Fruit fly (Drosophila melanogaster): Measurements from ENCODE around the gene ImpE2.
A peak's percentile ranks its signal among the peaks of the same experiment; 100 is the strongest.

Gene ImpE2

dm6 chr3L:3514020-3514419 is 1.5 kb upstream of the ImpE2 start:
- TF ChIP-seq rn (GFP tag; IDR thresholded peaks at IDR 0.05) (no peak), CG32121 (GFP tag; IDR thresholded peaks at IDR 0.05) (no peak), CG15710 (tag; optimal IDR thresholded peaks at IDR 0.05) (peak; percentile 69), CG10348 (GFP tag; IDR thresholded peaks at IDR 0.05) (no peak), Pif1A (GFP tag; optimal IDR thresholded peaks at IDR 0.05) (peak; percentile 51), Snoo (tag; optimal IDR thresholded peaks at IDR 0.05) (peak; percentile 79), gl (tag; optimal IDR thresholded peaks at IDR 0.05) (peak; percentile 44), EcR (GFP tag; optimal IDR thresholded peaks at IDR 0.05) (peak; percentile 85), CG9948 (tag; optimal IDR thresholded peaks at IDR 0.05) (peak; percentile 76), CG12605 (GFP tag; IDR thresholded peaks at IDR 0.05) (no peak), Ets98B (GFP tag; IDR thresholded peaks at IDR 0.05) (no peak), CG34367 (tag; optimal IDR thresholded peaks at IDR 0.05) (peak; percentile 65), D1 (tag; optimal IDR thresholded peaks at IDR 0.05) (peak; percentile 50), CG14655 (GFP tag; optimal IDR thresholded peaks at IDR 0.05) (peak; percentile 51), CG4496 (GFP tag; IDR thresholded peaks at IDR 0.05) (0 out of 3 replicates have a peak, but pooled peaks have one; percentile 28), CG17806 (tag; optimal IDR thresholded peaks at IDR 0.05) (peak; percentile 74), CG13204 (GFP tag; optimal IDR thresholded peaks at IDR 0.05) (peak; percentile 4), CG8159 (tag; optimal IDR thresholded peaks at IDR 0.05) (peak; percentile 74), Pif1B (GFP tag; optimal IDR thresholded peaks at IDR 0.05) (peak; percentile 44), CG8301 (tag; optimal IDR thresholded peaks at IDR 0.05) (peak; percentile 28), fd96Ca (GFP tag; IDR thresholded peaks at IDR 0.05) (no peak)

- TF ChIP-seq CG8159 (tag; optimal IDR thresholded peaks at IDR 0.05) (peak; percentile 61), CG10348 (GFP tag; IDR thresholded peaks at IDR 0.05) (no peak), CG14655 (GFP tag; optimal IDR thresholded peaks at IDR 0.05) (peak; percentile 82), EcR (GFP tag; optimal IDR thresholded peaks at IDR 0.05) (no peak), CG17806 (tag; optimal IDR thresholded peaks at IDR 0.05) (peak; percentile 76), CG8301 (tag; optimal IDR thresholded peaks at IDR 0.05) (peak; percentile 48), CG4496 (GFP tag; IDR thresholded peaks at IDR 0.05) (no peak), Pif1A (GFP tag; optimal IDR thresholded peaks at IDR 0.05) (peak; percentile 33), CG12605 (GFP tag; IDR thresholded peaks at IDR 0.05) (0 out of 2 replicates have a peak, but pooled peaks have one; percentile 9), Pif1B (GFP tag; optimal IDR thresholded peaks at IDR 0.05) (peak; percentile 19), CG34367 (tag; optimal IDR thresholded peaks at IDR 0.05) (peak; percentile 72), CG15710 (tag; optimal IDR thresholded peaks at IDR 0.05) (peak; percentile 32), D1 (tag; optimal IDR thresholded peaks at IDR 0.05) (peak; percentile 28), CG9948 (tag; optimal IDR thresholded peaks at IDR 0.05) (peak; percentile 90)
Observed at dm6 chr3L:3512998-3513397, 517 bp upstream of the ImpE2 start.

- TF ChIP-seq gl (tag; optimal IDR thresholded peaks at IDR 0.05) (no peak), CG32121 (GFP tag; IDR thresholded peaks at IDR 0.05) (no peak), CG13204 (GFP tag; optimal IDR thresholded peaks at IDR 0.05) (no peak), CG12605 (GFP tag; IDR thresholded peaks at IDR 0.05) (no peak), Pif1A (GFP tag; optimal IDR thresholded peaks at IDR 0.05) (no peak), CG14655 (GFP tag; optimal IDR thresholded peaks at IDR 0.05) (peak; percentile 25), CG17806 (tag; optimal IDR thresholded peaks at IDR 0.05) (no peak)
Observed at dm6 chr3L:3503248-3503647, 9.2 kb downstream of the ImpE2 start.

- TF ChIP-seq CG12605 (GFP tag; IDR thresholded peaks at IDR 0.05) (no peak), Pif1A (GFP tag; optimal IDR thresholded peaks at IDR 0.05) (no peak), CG8159 (tag; optimal IDR thresholded peaks at IDR 0.05) (peak; percentile 8), CG15710 (tag; optimal IDR thresholded peaks at IDR 0.05) (peak; percentile 21), CG14655 (GFP tag; optimal IDR thresholded peaks at IDR 0.05) (peak; percentile 35), CG4496 (GFP tag; IDR thresholded peaks at IDR 0.05) (0 out of 3 replicates have a peak, but pooled peaks have one; percentile 25), CG8301 (tag; optimal IDR thresholded peaks at IDR 0.05) (peak; percentile 5)
Observed at dm6 chr3L:3496593-3496992, 15.9 kb downstream of the ImpE2 start.

dm6 chr3L:3492116-3492747 is 20.2 kb downstream of the ImpE2 start:
- TF ChIP-seq CG34367 (tag; optimal IDR thresholded peaks at IDR 0.05) (no peak), CG14655 (GFP tag; optimal IDR thresholded peaks at IDR 0.05) (no peak), Pif1B (GFP tag; optimal IDR thresholded peaks at IDR 0.05) (no peak), D1 (tag; optimal IDR thresholded peaks at IDR 0.05) (no peak), CG10348 (GFP tag; IDR thresholded peaks at IDR 0.05) (no peak), CG12605 (GFP tag; IDR thresholded peaks at IDR 0.05) (no peak), CG17806 (tag; optimal IDR thresholded peaks at IDR 0.05) (no peak), CG32121 (GFP tag; IDR thresholded peaks at IDR 0.05) (no peak), Pif1A (GFP tag; optimal IDR thresholded peaks at IDR 0.05) (no peak), CG15710 (tag; optimal IDR thresholded peaks at IDR 0.05) (no peak), EcR (GFP tag; optimal IDR thresholded peaks at IDR 0.05) (no peak), CG9948 (tag; optimal IDR thresholded peaks at IDR 0.05) (no peak), Ets98B (GFP tag; IDR thresholded peaks at IDR 0.05) (no peak), CG8159 (tag; optimal IDR thresholded peaks at IDR 0.05) (no peak), CG4496 (GFP tag; IDR thresholded peaks at IDR 0.05) (no peak), Snoo (tag; optimal IDR thresholded peaks at IDR 0.05) (no peak), fd96Ca (GFP tag; IDR thresholded peaks at IDR 0.05) (no peak), CG8301 (tag; optimal IDR thresholded peaks at IDR 0.05) (no peak), rn (GFP tag; IDR thresholded peaks at IDR 0.05) (no peak), gl (tag; optimal IDR thresholded peaks at IDR 0.05) (no peak)

All from whole organism, pupa.